Worm (Caenorhabditis elegans) whole organism, early embryonic: ENCODE data around the gene crn-7.

ENCODE experiments used
- ceh-13 ChIP-seq: fragments of 200-800 bp; sonication (Bioruptor generic); optimal IDR thresholded peaks from 2 replicates; lab custom pipeline; 2018; ENCODE audit warnings: mild to moderate bottlenecking, missing genetic modification characterization, missing compliant biosample characterization
- scrt-1 ChIP-seq: fragments of 200-800 bp; sonication (Bioruptor generic); IDR thresholded peaks from 2 replicates; pipeline ENCODE4 v1.3.6; 2022; ENCODE audit warnings: missing genetic modification characterization, missing compliant biosample characterization
- tbx-37 ChIP-seq: fragments of 200-800 bp; sonication (Bioruptor generic); conservative IDR thresholded peaks from 2 replicates; pipeline ENCODE4 v1.3.6; 2022; ENCODE audit warnings: missing genetic modification reagents, missing genetic modification characterization, missing compliant biosample characterization

ce11 chrIII:8275871-8276270 lies 7.5 kb downstream of the crn-7 start, which contains the start of gene clec-160:
- TF ChIP-seq ceh-13 (GFP tag; lab: Kevin White, UChicago) (no peak), scrt-1 (GFP tag; lab: Robert Waterston, UW) (no peak), tbx-37 (GFP tag; lab: Robert Waterston, UW) (no peak)
